Fruit fly (Drosophila melanogaster) whole organism, embryonic: Measurements from ENCODE around the gene Sk2.
A peak's percentile ranks its signal among the peaks of the same experiment; 100 is the strongest.

Experiments
- BEAF-32 ChIP-seq: fragments of 200-800 bp; sonication (Bioruptor generic); optimal IDR thresholded peaks from 3 replicates; lab custom pipeline; 2017; ENCODE audit warnings: missing biosample characterization, missing genetic modification characterization, mild to moderate bottlenecking, moderate library complexity, missing genetic modification reagents
- Blimp-1 ChIP-seq: fragments of 200-800 bp; sonication (Bioruptor generic); optimal IDR thresholded peaks from 3 replicates; lab custom pipeline; 2018; ENCODE audit warnings: missing biosample characterization, missing genetic modification characterization, mild to moderate bottlenecking, moderate library complexity, missing genetic modification reagents
- CG10959 ChIP-seq: fragments of 200-800 bp; sonication (Bioruptor generic); IDR thresholded peaks from 2 replicates; pipeline ENCODE4 v1.3.6; 2022; ENCODE audit warnings: missing biosample characterization, missing genetic modification characterization
- CG11085 ChIP-seq: fragments of 200-800 bp; sonication (Bioruptor generic); IDR thresholded peaks from 2 replicates; pipeline ENCODE4 v1.3.6; 2022; ENCODE audit warnings: missing biosample characterization, missing genetic modification characterization
- CG11398 ChIP-seq: fragments of 200-800 bp; sonication (Bioruptor generic); optimal IDR thresholded peaks from 2 replicates; lab custom pipeline; 2016; ENCODE audit warnings: missing biosample characterization, missing genetic modification characterization
- CG13624 ChIP-seq: fragments of 200-800 bp; sonication (Bioruptor generic); optimal IDR thresholded peaks from 2 replicates; lab custom pipeline; 2016; ENCODE audit warnings: missing biosample characterization, missing genetic modification characterization
- CG1647 ChIP-seq: fragments of 200-800 bp; sonication (Bioruptor generic); optimal IDR thresholded peaks from 3 replicates; lab custom pipeline; 2016; ENCODE audit warnings: missing biosample characterization, missing genetic modification characterization
- CG33213 ChIP-seq: fragments of 200-800 bp; sonication (Bioruptor generic); optimal IDR thresholded peaks from 3 replicates; lab custom pipeline; 2016; ENCODE audit warnings: missing biosample characterization, missing genetic modification characterization
- CG3847 ChIP-seq: fragments of 200-800 bp; sonication (Bioruptor generic); IDR thresholded peaks from 2 replicates; pipeline ENCODE4 v1.3.6; 2022; ENCODE audit warnings: missing biosample characterization, missing genetic modification characterization
- CG5180 ChIP-seq: fragments of 200-800 bp; sonication (Bioruptor generic); optimal IDR thresholded peaks from 3 replicates; lab custom pipeline; 2017; ENCODE audit warnings: missing biosample characterization, missing genetic modification characterization, mild to moderate bottlenecking, moderate library complexity, missing genetic modification reagents
- CG6765 ChIP-seq: fragments of 200-800 bp; sonication (Bioruptor generic); optimal IDR thresholded peaks from 3 replicates; lab custom pipeline; 2017; ENCODE audit warnings: missing biosample characterization, mild to moderate bottlenecking, missing genetic modification characterization
- CG7271 ChIP-seq: fragments of 200-800 bp; sonication (Bioruptor generic); optimal IDR thresholded peaks from 2 replicates; lab custom pipeline; 2018; ENCODE audit warnings: missing biosample characterization, mild to moderate bottlenecking, missing genetic modification characterization, moderate library complexity
- CG7745 ChIP-seq: fragments of 200-800 bp; sonication (Bioruptor generic); optimal IDR thresholded peaks from 2 replicates; lab custom pipeline; 2018; ENCODE audit warnings: missing biosample characterization, mild to moderate bottlenecking, missing genetic modification characterization, moderate library complexity
- CG9437 ChIP-seq: fragments of 200-800 bp; sonication (Bioruptor generic); optimal IDR thresholded peaks from 2 replicates; lab custom pipeline; 2018; ENCODE audit warnings: missing biosample characterization, mild to moderate bottlenecking, missing genetic modification characterization
- CG9609 ChIP-seq: fragments of 200-800 bp; sonication (Bioruptor generic); optimal IDR thresholded peaks from 3 replicates; lab custom pipeline; 2016; ENCODE audit warnings: missing biosample characterization, missing genetic modification characterization
- Chrac-16 ChIP-seq: fragments of 200-800 bp; sonication (Bioruptor generic); optimal IDR thresholded peaks from 3 replicates; lab custom pipeline; 2016; ENCODE audit warnings: missing biosample characterization, missing genetic modification characterization
- D19B ChIP-seq: fragments of 200-800 bp; sonication (Bioruptor generic); optimal IDR thresholded peaks from 2 replicates; lab custom pipeline; 2017; ENCODE audit warnings: missing biosample characterization, mild to moderate bottlenecking, missing genetic modification characterization
- Dll ChIP-seq: fragments of 200-800 bp; sonication (Bioruptor generic); IDR thresholded peaks from 4 replicates; pipeline ENCODE4 v1.3.6; 2022; ENCODE audit warnings: missing biosample characterization, missing genetic modification characterization; ENCODE audit not compliant: partially characterized antibody
- Dp ChIP-seq: fragments of 200-800 bp; sonication (Bioruptor generic); optimal IDR thresholded peaks from 2 replicates; lab custom pipeline; 2018; ENCODE audit warnings: missing biosample characterization, mild to moderate bottlenecking, missing genetic modification characterization, moderate library complexity
- E2f2 ChIP-seq: fragments of 200-800 bp; sonication (Bioruptor generic); IDR thresholded peaks from 2 replicates; pipeline ENCODE4 v1.3.6; 2022; ENCODE audit warnings: missing biosample characterization, missing genetic modification characterization
- GATAe ChIP-seq: fragments of 200-800 bp; sonication (Bioruptor generic); conservative IDR thresholded peaks from 2 replicates; pipeline ENCODE4 v1.3.6; 2022; ENCODE audit warnings: missing biosample characterization, missing genetic modification characterization
- Kr ChIP-seq: fragments of 200-800 bp; sonication (Bioruptor generic); optimal IDR thresholded peaks from 2 replicates; lab custom pipeline; 2017; ENCODE audit warnings: missing biosample characterization, mild to moderate bottlenecking, missing genetic modification characterization
- Lhr ChIP-seq: fragments of 200-800 bp; sonication (Bioruptor generic); optimal IDR thresholded peaks from 3 replicates; lab custom pipeline; 2017; ENCODE audit warnings: mild to moderate bottlenecking, missing biosample characterization, missing genetic modification reagents, missing genetic modification characterization
- Lim3 ChIP-seq: fragments of 200-800 bp; sonication (Bioruptor generic); IDR thresholded peaks from 2 replicates; pipeline ENCODE4 v1.3.6; 2022; ENCODE audit warnings: missing biosample characterization, missing genetic modification characterization
- MTF-1 ChIP-seq: fragments of 200-800 bp; sonication (Bioruptor generic); optimal IDR thresholded peaks from 2 replicates; lab custom pipeline; 2018; ENCODE audit warnings: missing biosample characterization, mild to moderate bottlenecking, missing genetic modification characterization, borderline replicate concordance
- Oaz ChIP-seq: fragments of 200-800 bp; sonication (Bioruptor generic); IDR thresholded peaks from 2 replicates; pipeline ENCODE4 v1.3.6; 2022; ENCODE audit warnings: missing biosample characterization, missing genetic modification characterization
- Pdp1 ChIP-seq, 2 experiments: fragments of 200-800 bp; sonication (Bioruptor generic); optimal IDR thresholded peaks; 3 replicates each; lab custom pipeline; 2016; ENCODE audit warnings: missing biosample characterization in 2 of 2, missing genetic modification characterization in 2 of 2, mild to moderate bottlenecking in 1 of 2, moderate library complexity in 1 of 2
- Poxn ChIP-seq: fragments of 200-800 bp; sonication (Bioruptor generic); IDR thresholded peaks from 2 replicates; pipeline ENCODE4 v1.3.6; 2022; ENCODE audit warnings: missing biosample characterization, missing genetic modification characterization
- Six4 ChIP-seq: fragments of 200-800 bp; sonication (Bioruptor generic); optimal IDR thresholded peaks from 2 replicates; lab custom pipeline; 2016; ENCODE audit warnings: missing biosample characterization, missing genetic modification characterization
- Sox100B ChIP-seq: fragments of 200-800 bp; sonication (Bioruptor generic); optimal IDR thresholded peaks from 3 replicates; lab custom pipeline; 2018; ENCODE audit warnings: missing biosample characterization, mild to moderate bottlenecking, missing genetic modification characterization
- Taf1 ChIP-seq: fragments of 200-800 bp; sonication (Bioruptor generic); IDR thresholded peaks from 2 replicates; pipeline ENCODE4 v1.3.6; 2022; ENCODE audit warnings: missing biosample characterization, missing genetic modification characterization
- Tbp ChIP-seq: fragments of >200 bp; optimal IDR thresholded peaks from 2 replicates; lab custom pipeline; 2018; ENCODE audit warnings: missing biosample characterization, missing genetic modification characterization
- abd-A ChIP-seq: fragments of 200-800 bp; sonication (Bioruptor generic); optimal IDR thresholded peaks from 3 replicates; lab custom pipeline; 2019; ENCODE audit warnings: missing biosample characterization, mild to moderate bottlenecking, missing genetic modification characterization, moderate library complexity
- ato ChIP-seq: fragments of 200-800 bp; sonication (Bioruptor generic); IDR thresholded peaks from 2 replicates; pipeline ENCODE4 v1.3.6; 2022; ENCODE audit warnings: missing biosample characterization, missing genetic modification characterization; ENCODE audit not compliant: partially characterized antibody
- br ChIP-seq: fragments of >200 bp; optimal IDR thresholded peaks from 2 replicates; lab custom pipeline; 2017
- chinmo ChIP-seq: fragments of 200-800 bp; sonication (Bioruptor generic); IDR thresholded peaks from 4 replicates; pipeline ENCODE4 v1.3.6; 2022; ENCODE audit warnings: missing biosample characterization, missing genetic modification characterization; ENCODE audit not compliant: partially characterized antibody
- da ChIP-seq: fragments of 200-800 bp; sonication (Bioruptor generic); optimal IDR thresholded peaks from 2 replicates; lab custom pipeline; 2016; ENCODE audit warnings: missing biosample characterization, missing genetic modification characterization
- disco-r ChIP-seq: fragments of 200-800 bp; sonication (Bioruptor generic); optimal IDR thresholded peaks from 2 replicates; lab custom pipeline; 2016; ENCODE audit warnings: missing biosample characterization, missing genetic modification characterization
- en ChIP-seq: fragments of 200-800 bp; sonication (Bioruptor generic); optimal IDR thresholded peaks from 2 replicates; lab custom pipeline; 2016; ENCODE audit warnings: missing biosample characterization, missing genetic modification characterization
- eyg ChIP-seq: fragments of 200-800 bp; sonication (Bioruptor generic); optimal IDR thresholded peaks from 3 replicates; lab custom pipeline; 2016; ENCODE audit warnings: missing biosample characterization, missing genetic modification characterization
- gcm2 ChIP-seq: fragments of 200-800 bp; sonication (Bioruptor generic); optimal IDR thresholded peaks from 2 replicates; lab custom pipeline; 2016; ENCODE audit warnings: missing biosample characterization, missing genetic modification characterization
- her ChIP-seq: fragments of 200-800 bp; sonication (Bioruptor generic); optimal IDR thresholded peaks from 2 replicates; lab custom pipeline; 2016; ENCODE audit warnings: missing biosample characterization, missing genetic modification characterization
- jumu ChIP-seq: fragments of 200-800 bp; sonication (Bioruptor generic); optimal IDR thresholded peaks from 3 replicates; lab custom pipeline; 2016; ENCODE audit warnings: missing biosample characterization, missing genetic modification characterization
- nerfin-1 ChIP-seq: fragments of 200-800 bp; sonication (Bioruptor generic); optimal IDR thresholded peaks from 3 replicates; lab custom pipeline; 2019; ENCODE audit warnings: missing biosample characterization, mild to moderate bottlenecking, missing genetic modification characterization, moderate library complexity
- pho ChIP-seq: fragments of 200-800 bp; sonication (Bioruptor generic); optimal IDR thresholded peaks from 2 replicates; lab custom pipeline; 2016; ENCODE audit warnings: missing biosample characterization, missing genetic modification characterization
- sqz ChIP-seq: fragments of 200-800 bp; sonication (Bioruptor generic); optimal IDR thresholded peaks from 3 replicates; lab custom pipeline; 2018; ENCODE audit warnings: missing biosample characterization, mild to moderate bottlenecking, missing genetic modification characterization
- wek ChIP-seq: fragments of 200-800 bp; sonication (Bioruptor generic); optimal IDR thresholded peaks from 3 replicates; lab custom pipeline; 2018; ENCODE audit warnings: missing biosample characterization, mild to moderate bottlenecking, missing genetic modification characterization, moderate library complexity
- z ChIP-seq: fragments of 200-800 bp; sonication (Bioruptor generic); IDR thresholded peaks from 3 replicates; pipeline ENCODE4 v1.3.6; 2022; ENCODE audit warnings: missing biosample characterization, missing genetic modification characterization

The Sk2 gene

DNA sequence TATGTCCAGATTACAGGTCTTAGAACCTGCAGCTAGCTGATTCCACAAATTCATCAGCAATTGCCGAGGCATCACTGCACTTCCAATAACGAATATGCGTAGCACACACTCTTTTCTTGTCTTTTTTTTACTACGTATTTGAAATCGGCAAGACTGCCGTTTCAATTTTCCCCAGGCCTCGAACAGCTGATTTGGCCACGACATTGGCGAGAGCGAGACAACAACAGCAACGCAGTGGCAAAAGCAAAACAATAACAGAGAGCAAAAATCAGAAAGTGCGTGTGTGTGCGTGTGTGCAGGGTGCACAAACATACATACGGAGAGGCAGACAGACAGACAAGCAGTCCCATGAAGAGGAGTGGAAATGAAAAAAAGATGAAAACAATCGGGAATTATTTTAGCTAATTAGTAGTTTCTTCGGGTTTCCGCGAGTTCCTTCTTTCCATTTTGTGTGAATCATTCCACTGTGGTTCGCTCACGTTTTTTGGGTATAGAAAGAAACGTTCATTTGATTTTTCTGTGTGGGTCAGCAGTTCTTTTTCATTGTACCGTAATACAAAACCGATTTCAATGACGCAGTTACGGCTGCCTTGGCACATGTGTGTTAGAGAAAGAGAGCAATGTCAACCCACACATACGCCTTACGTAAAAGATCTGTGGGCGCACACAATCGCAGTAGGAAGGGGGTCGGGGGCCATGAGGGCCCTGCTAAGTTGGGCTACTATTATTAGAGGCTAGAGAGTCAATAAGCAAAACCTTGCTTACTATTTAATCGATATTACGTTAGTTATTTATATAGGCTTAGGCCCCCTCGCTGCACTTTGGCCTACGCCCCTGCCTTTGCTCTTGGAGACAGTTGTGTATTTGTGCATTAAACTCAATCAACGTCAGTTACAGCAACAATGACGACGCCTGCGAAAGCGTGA lies 13.4 kb downstream of the Sk2 start (continued):
- TF ChIP-seq Pdp1 (GFP tag; optimal IDR thresholded peaks at IDR 0.05; lab: Kevin White, UChicago) (peak; percentile 99), CG1647 (GFP tag; lab: Kevin White, UChicago) (peak; percentile 98), eyg (GFP tag; lab: Kevin White, UChicago) (peak; percentile 98), jumu (GFP tag; lab: Kevin White, UChicago) (peak; percentile 99), Dp (GFP tag; lab: Kevin White, UChicago) (peak; percentile 7), wek (GFP tag; lab: Kevin White, UChicago) (peak; percentile 93), Six4 (peak; percentile 96), gcm2 (GFP tag; lab: Kevin White, UChicago) (peak; percentile 98), Taf1 (peak; percentile 99), CG6765 (GFP tag; lab: Kevin White, UChicago) (peak; percentile 97), CG11398 (GFP tag; lab: Kevin White, UChicago) (peak; percentile 98), her (GFP tag; lab: Kevin White, UChicago) (peak; percentile 97), disco-r (GFP tag; lab: Kevin White, UChicago) (peak; percentile 96), GATAe (GFP tag; lab: Robert Waterston, UW) (peak; percentile 97), MTF-1 (GFP tag; lab: Kevin White, UChicago) (peak; percentile 96), BEAF-32 (GFP tag; lab: Kevin White, UChicago) (peak; percentile 12), Chrac-16 (GFP tag; lab: Kevin White, UChicago) (peak; percentile 99), nerfin-1 (peak; percentile 94), CG33213 (GFP tag; lab: Kevin White, UChicago) (peak; percentile 99), CG10959 (GFP tag; lab: Robert Waterston, UW) (peak; percentile 98), Poxn (GFP tag; lab: Robert Waterston, UW) (peak; percentile 97), Blimp-1 (peak; percentile 95), CG7745 (peak; percentile 57), Dll (0 out of 4 replicates have a peak, but pooled peaks have one; percentile 38), E2f2 (GFP tag; lab: Robert Waterston, UW) (peak; percentile 89), da (GFP tag; lab: Kevin White, UChicago) (peak; percentile 95), CG5180 (peak; percentile 90), Oaz (GFP tag; lab: Robert Waterston, UW) (peak; percentile 98), Tbp (no peak), D19B (GFP tag; lab: Kevin White, UChicago) (peak; percentile 93), z (GFP tag; lab: Robert Waterston, UW) (peak; percentile 85), CG13624 (GFP tag; lab: Kevin White, UChicago) (peak; percentile 99), en (GFP tag; lab: Kevin White, UChicago) (peak; percentile 97), Sox100B (GFP tag; lab: Kevin White, UChicago) (peak; percentile 95), CG11085 (peak; percentile 99), CG7271 (tag; lab: Kevin White, UChicago) (peak; percentile 85), CG9609 (GFP tag; lab: Kevin White, UChicago) (peak; percentile 99), Lim3 (GFP tag; lab: Robert Waterston, UW) (peak; percentile 98), CG9437 (GFP tag; lab: Kevin White, UChicago) (peak; percentile 97), Kr (GFP tag; lab: Kevin White, UChicago) (peak; percentile 49), ato (GFP tag; lab: Robert Waterston, UW) (no peak), pho (peak; percentile 99), sqz (GFP tag; lab: Kevin White, UChicago) (peak; percentile 86), abd-A (tag; lab: Kevin White, UChicago) (peak; percentile 72), Lhr (GFP tag; lab: Kevin White, UChicago) (peak; percentile 92), CG3847 (GFP tag; lab: Robert Waterston, UW) (peak; percentile 99), chinmo (GFP tag; lab: Robert Waterston, UW) (peak; percentile 98; the same call in 3 of the 4 replicates), br (lab: Kevin White, UChicago) (no peak)
